Worm (Caenorhabditis elegans) whole organism, L2 larva: ENCODE data around the gene Y17G7B.12.
A peak's percentile ranks its signal among the peaks of the same experiment; 100 is the strongest.

ENCODE experiments used
- C34F6.9 ChIP-seq: fragments of 150-350 bp; optimal IDR thresholded peaks from 2 replicates; lab custom pipeline; 2014; ENCODE audit warnings: missing biosample characterization, missing genetic modification characterization
- dmd-4 ChIP-seq: sonication (generic microtip); optimal IDR thresholded peaks from 2 replicates; lab custom pipeline; 2017; ENCODE audit warnings: missing biosample characterization, missing genetic modification characterization
- egl-27 ChIP-seq: sonication (generic microtip); optimal IDR thresholded peaks from 3 replicates; lab custom pipeline; 2017; ENCODE audit warnings: missing biosample characterization, missing genetic modification reagents, missing genetic modification characterization
- fos-1 ChIP-seq: fragments of 150-350 bp; optimal IDR thresholded peaks from 2 replicates; lab custom pipeline; 2014; ENCODE audit warnings: missing biosample characterization, missing genetic modification characterization
- gmeb-1 ChIP-seq: fragments of 150-350 bp; optimal IDR thresholded peaks from 2 replicates; lab custom pipeline; 2014; ENCODE audit warnings: missing biosample characterization, missing genetic modification characterization
- lsy-2 ChIP-seq, 2 experiments: fragments of 150-350 bp in 1 of 2; sonication (generic microtip) in 1 of 2; optimal IDR thresholded peaks; 2 replicates each; lab custom pipeline; 2014 to 2017; ENCODE audit warnings: missing biosample characterization in 2 of 2, missing genetic modification characterization in 2 of 2
- sma-9 ChIP-seq, 2 experiments: fragments of 150-350 bp in 1 of 2; sonication (generic microtip) in 1 of 2; optimal IDR thresholded peaks; 2 replicates each; lab custom pipeline; 2014 to 2016; ENCODE audit warnings: missing genetic modification characterization in 2 of 2, mild to moderate bottlenecking in 1 of 2, missing biosample characterization in 1 of 2, missing compliant biosample characterization in 1 of 2, missing genetic modification reagents in 1 of 2, moderate library complexity in 1 of 2
- unc-39 ChIP-seq: fragments of 150-350 bp; optimal IDR thresholded peaks from 2 replicates; lab custom pipeline; 2014; ENCODE audit warnings: missing biosample characterization, missing genetic modification characterization
- unc-55 ChIP-seq: fragments of 150-350 bp; sonication (generic microtip); optimal IDR thresholded peaks from 3 replicates; lab custom pipeline; 2014; ENCODE audit warnings: missing biosample characterization, missing genetic modification reagents, missing genetic modification characterization

Gene Y17G7B.12

DNA sequence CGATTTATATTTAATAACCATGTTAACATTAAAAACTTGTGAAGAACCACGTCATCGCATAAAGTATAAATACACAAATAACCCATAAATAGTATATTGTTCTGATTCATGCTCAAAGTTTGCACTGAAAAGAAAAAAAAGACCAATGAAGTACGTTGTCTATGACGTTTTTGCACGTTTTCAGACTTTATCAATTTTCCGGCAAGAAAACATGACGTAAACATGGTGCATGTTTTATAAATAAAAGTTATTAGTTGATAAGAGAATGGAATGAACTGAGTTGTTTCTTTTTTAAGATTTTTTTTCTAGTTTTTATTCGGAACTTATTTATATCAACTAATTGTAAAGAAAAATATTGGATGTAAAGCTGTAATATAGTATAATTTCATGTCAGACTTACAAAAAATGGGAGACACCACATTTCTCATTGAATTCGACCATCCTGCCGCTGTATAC, 41.0 kb downstream of the Y17G7B.12 start, which contains the start of gene arrd-8:
TSS of gene arrd-8 (plus strand) at position 406 of the 456 bp plus-strand sequence.
- TF ChIP-seq sma-9 (GFP tag; optimal IDR thresholded peaks at IDR 0.05; lab: Kevin White, UChicago) (peak; percentile 57), sma-9 (tag; optimal IDR thresholded peaks at IDR 0.05; lab: Kevin White, UChicago) (no peak), egl-27 (no peak), gmeb-1 (tag; lab: Kevin White, UChicago) (peak; percentile 4), fos-1 (tag; lab: Kevin White, UChicago) (peak; percentile 85), dmd-4 (tag; lab: Kevin White, UChicago) (no peak)

DNA sequence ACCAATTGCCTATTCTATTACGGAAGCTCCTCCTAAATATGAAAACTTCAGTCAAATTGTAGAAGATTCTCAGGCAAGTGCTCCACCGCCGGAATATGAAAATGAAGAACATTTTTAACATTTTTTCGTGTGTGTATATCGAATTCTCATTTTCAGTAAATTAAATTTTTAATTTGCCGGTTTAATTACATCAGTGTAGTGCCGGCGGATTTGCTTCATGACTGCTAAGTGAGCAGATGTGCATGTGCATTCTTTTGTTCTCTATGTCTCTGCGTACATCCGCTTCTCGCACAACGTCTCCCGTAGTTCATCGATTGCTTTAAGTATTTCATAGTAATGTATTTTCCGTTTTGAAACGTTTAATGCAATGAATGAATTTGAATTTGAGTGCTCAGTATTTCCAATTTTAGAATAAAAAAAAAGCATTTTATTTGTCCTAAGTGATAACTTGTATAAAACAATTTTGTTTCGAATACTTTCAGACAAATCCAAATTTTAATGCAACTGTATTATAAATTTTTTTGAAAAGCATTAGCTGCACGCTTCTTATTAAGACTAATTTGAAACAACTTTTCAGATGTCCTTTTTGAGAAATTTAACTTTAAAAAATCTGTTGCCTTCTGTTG, 43.9 kb downstream of the Y17G7B.12 start, which contains the start of gene Y17G7B.22:
TSS of gene Y17G7B.22 (plus strand) at position 576 of the 626 bp plus-strand sequence.
- TF ChIP-seq C34F6.9 (tag; lab: Kevin White, UChicago) (peak; percentile 34), unc-55 (GFP tag; lab: Kevin White, UChicago) (peak; percentile 8), egl-27 (no peak)

DNA sequence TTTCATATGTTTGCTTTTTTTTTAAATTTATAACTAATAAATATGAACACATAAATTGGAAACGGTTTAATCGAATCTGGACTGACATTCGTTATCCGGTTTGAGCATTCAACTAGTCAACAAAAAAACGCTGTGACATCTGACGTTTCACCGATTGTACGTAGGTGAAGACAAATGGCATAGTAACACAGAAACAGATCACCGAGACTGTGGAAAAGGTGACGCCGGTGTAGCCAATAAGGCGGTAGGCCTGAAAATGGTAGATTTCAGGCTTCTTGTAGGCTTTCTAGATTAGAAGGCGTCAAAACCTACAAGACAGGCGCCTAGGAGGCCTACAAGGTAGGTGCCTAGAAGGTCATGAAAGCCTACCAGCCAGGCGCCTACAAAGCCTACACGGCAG, 47.6 kb downstream of the Y17G7B.12 start:
- no peak for TF ChIP-seq unc-39
- TF ChIP-seq lsy-2 (tag; optimal IDR thresholded peaks at IDR 0.05; lab: Kevin White, UChicago), result no peak
